Worm (Caenorhabditis elegans) whole organism, mixed stage, embryonic: ENCODE results near the gene Y37D8A.16.

Source experiments
- M03D4.4 ChIP-seq: sonication (generic microtip); optimal IDR thresholded peaks from 2 replicates; lab custom pipeline; 2017; ENCODE audit warnings: mild to moderate bottlenecking, missing genetic modification characterization, missing compliant biosample characterization
- bed-3 ChIP-seq: fragments of 200-800 bp; sonication (Bioruptor generic); optimal IDR thresholded peaks from 3 replicates; lab custom pipeline; 2018; ENCODE audit warnings: mild to moderate bottlenecking, missing genetic modification characterization, moderate library complexity, missing compliant biosample characterization
- blmp-1 ChIP-seq: fragments of 150-350 bp; optimal IDR thresholded peaks from 2 replicates; lab custom pipeline; 2014; ENCODE audit warnings: missing biosample characterization, missing genetic modification characterization
- ceh-39 ChIP-seq: fragments of 150-350 bp; optimal IDR thresholded peaks from 2 replicates; lab custom pipeline; 2014; ENCODE audit warnings: missing biosample characterization, missing genetic modification characterization
- ceh-43 ChIP-seq: fragments of 200-800 bp; sonication (Bioruptor generic); optimal IDR thresholded peaks from 2 replicates; lab custom pipeline; 2018; ENCODE audit warnings: mild to moderate bottlenecking, missing genetic modification characterization, moderate library complexity, missing compliant biosample characterization
- ceh-83 ChIP-seq: fragments of 200-800 bp; sonication (Bioruptor generic); optimal IDR thresholded peaks from 2 replicates; lab custom pipeline; 2018; ENCODE audit warnings: mild to moderate bottlenecking, missing genetic modification characterization, missing compliant biosample characterization
- ces-1 ChIP-seq: fragments of 150-350 bp; optimal IDR thresholded peaks from 2 replicates; lab custom pipeline; 2014; ENCODE audit warnings: missing biosample characterization, missing genetic modification reagents, missing genetic modification characterization
- cnd-1 ChIP-seq: fragments of 200-800 bp; sonication (Bioruptor generic); optimal IDR thresholded peaks from 2 replicates; lab custom pipeline; 2018; ENCODE audit warnings: mild to moderate bottlenecking, missing genetic modification characterization, missing compliant biosample characterization
- drap-1 ChIP-seq: fragments of 200-800 bp; sonication (Bioruptor generic); optimal IDR thresholded peaks from 3 replicates; lab custom pipeline; 2018; ENCODE audit warnings: mild to moderate bottlenecking, missing genetic modification characterization, missing compliant biosample characterization
- elt-1 ChIP-seq: sonication (generic microtip); optimal IDR thresholded peaks from 2 replicates; lab custom pipeline; 2017; ENCODE audit warnings: missing genetic modification characterization, mild to moderate bottlenecking, missing compliant biosample characterization, antibody characterized with exemption, moderate library complexity, borderline replicate concordance; ENCODE audit not compliant: insufficient read depth
- elt-3 ChIP-seq: fragments of 150-350 bp; optimal IDR thresholded peaks from 2 replicates; lab custom pipeline; 2014; ENCODE audit warnings: missing biosample characterization, missing genetic modification characterization
- flh-1 ChIP-seq: fragments of 200-800 bp; sonication (Bioruptor generic); optimal IDR thresholded peaks from 2 replicates; lab custom pipeline; 2018; ENCODE audit warnings: mild to moderate bottlenecking, missing genetic modification characterization, moderate library complexity, missing compliant biosample characterization
- hlh-1 ChIP-seq: fragments of 150-350 bp; optimal IDR thresholded peaks from 2 replicates; lab custom pipeline; 2014; ENCODE audit warnings: missing biosample characterization, missing genetic modification reagents, missing genetic modification characterization
- lin-13 ChIP-seq: fragments of 150-350 bp; optimal IDR thresholded peaks from 2 replicates; lab custom pipeline; 2014; ENCODE audit warnings: missing biosample characterization, missing genetic modification characterization
- lin-32 ChIP-seq: fragments of 200-800 bp; sonication (Bioruptor generic); optimal IDR thresholded peaks from 2 replicates; lab custom pipeline; 2018; ENCODE audit warnings: mild to moderate bottlenecking, missing genetic modification characterization, missing compliant biosample characterization
- lsy-2 ChIP-seq: fragments of 150-350 bp; optimal IDR thresholded peaks from 2 replicates; lab custom pipeline; 2014; ENCODE audit warnings: missing biosample characterization, missing genetic modification characterization
- mab-5 ChIP-seq: fragments of 150-350 bp; optimal IDR thresholded peaks from 2 replicates; lab custom pipeline; 2014; ENCODE audit warnings: missing biosample characterization, missing genetic modification characterization
- mep-1 ChIP-seq: fragments of 150-350 bp; optimal IDR thresholded peaks from 2 replicates; lab custom pipeline; 2017; ENCODE audit warnings: missing biosample characterization, missing genetic modification reagents, missing genetic modification characterization, inconsistent platforms
- mls-2 ChIP-seq: sonication (generic microtip); optimal IDR thresholded peaks from 2 replicates; lab custom pipeline; 2016; ENCODE audit warnings: mild to moderate bottlenecking, missing genetic modification characterization, moderate library complexity, missing compliant biosample characterization
- nhr-12 ChIP-seq: fragments of 150-350 bp; optimal IDR thresholded peaks from 2 replicates; lab custom pipeline; 2014; ENCODE audit warnings: missing biosample characterization, missing genetic modification characterization
- nhr-2 ChIP-seq: fragments of 150-350 bp; optimal IDR thresholded peaks from 2 replicates; lab custom pipeline; 2014; ENCODE audit warnings: missing biosample characterization, missing genetic modification characterization
- nhr-237 ChIP-seq: fragments of 150-350 bp; optimal IDR thresholded peaks from 2 replicates; lab custom pipeline; 2014; ENCODE audit warnings: missing biosample characterization, missing genetic modification characterization
- nhr-28 ChIP-seq: fragments of 150-350 bp; optimal IDR thresholded peaks from 2 replicates; lab custom pipeline; 2014; ENCODE audit warnings: missing biosample characterization, missing genetic modification characterization
- nhr-76 ChIP-seq: sonication (generic microtip); optimal IDR thresholded peaks from 2 replicates; lab custom pipeline; 2017; ENCODE audit warnings: missing biosample characterization, missing genetic modification characterization
- pha-4 ChIP-seq: fragments of 150-350 bp; optimal IDR thresholded peaks from 2 replicates; lab custom pipeline; 2018; ENCODE audit warnings: missing biosample characterization, missing genetic modification reagents, missing genetic modification characterization
- sem-2 ChIP-seq: fragments of 200-800 bp; sonication (Bioruptor generic); optimal IDR thresholded peaks from 2 replicates; lab custom pipeline; 2018; ENCODE audit warnings: mild to moderate bottlenecking, missing genetic modification characterization, missing compliant biosample characterization
- snpc-4 ChIP-seq: fragments of 150-350 bp; optimal IDR thresholded peaks from 2 replicates; lab custom pipeline; 2014; ENCODE audit warnings: missing biosample characterization, missing genetic modification characterization
- sptf-1 ChIP-seq: sonication (generic microtip); optimal IDR thresholded peaks from 2 replicates; lab custom pipeline; 2017; ENCODE audit warnings: mild to moderate bottlenecking, missing genetic modification characterization, moderate library complexity, missing compliant biosample characterization
- tbx-8 ChIP-seq: fragments of 200-800 bp; sonication (Bioruptor generic); optimal IDR thresholded peaks from 2 replicates; lab custom pipeline; 2018; ENCODE audit warnings: mild to moderate bottlenecking, missing genetic modification characterization, moderate library complexity, missing compliant biosample characterization
- unc-39 ChIP-seq: fragments of 150-350 bp; optimal IDR thresholded peaks from 2 replicates; lab custom pipeline; 2014; ENCODE audit warnings: missing biosample characterization, missing genetic modification characterization
- unc-62 ChIP-seq: fragments of 150-350 bp; optimal IDR thresholded peaks from 2 replicates; lab custom pipeline; 2014; ENCODE audit warnings: missing biosample characterization, missing genetic modification reagents, missing genetic modification characterization

Y37D8A.16 gene

DNA sequence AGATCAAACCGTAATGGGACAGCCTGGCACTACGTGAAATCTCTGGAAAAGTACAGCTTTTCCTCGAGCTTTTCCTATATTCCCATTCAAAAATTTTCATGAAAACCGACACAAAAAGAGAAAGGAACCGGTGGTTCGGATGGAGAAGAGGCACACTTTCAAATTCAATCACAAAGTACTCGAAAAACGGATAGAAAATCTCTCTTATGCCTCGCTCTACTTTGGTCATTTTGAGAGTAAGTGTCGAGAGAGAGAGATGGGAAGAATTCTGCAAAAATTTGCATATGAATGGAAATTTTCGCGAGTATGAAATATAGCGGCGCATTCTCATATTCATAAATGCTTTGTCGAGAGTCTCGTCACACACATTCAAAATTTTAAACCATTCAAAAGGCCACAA, 25.7 kb downstream of the Y37D8A.16 start:
- no peak for TF ChIP-seq nhr-76
- TF ChIP-seq hlh-1 (tag; lab: Kevin White, UChicago) = no peak
- TF ChIP-seq unc-62 (GFP tag; lab: Kevin White, UChicago) = no peak
- TF ChIP-seq mab-5 (tag; lab: Kevin White, UChicago) = no peak
- TF ChIP-seq drap-1 (GFP tag; lab: Kevin White, UChicago) = no peak
- no peak for TF ChIP-seq mep-1 (tag; lab: Kevin White, UChicago)
- no peak for TF ChIP-seq elt-1 (tag; lab: Kevin White, UChicago)
- TF ChIP-seq ces-1 = peak; percentile 81

DNA sequence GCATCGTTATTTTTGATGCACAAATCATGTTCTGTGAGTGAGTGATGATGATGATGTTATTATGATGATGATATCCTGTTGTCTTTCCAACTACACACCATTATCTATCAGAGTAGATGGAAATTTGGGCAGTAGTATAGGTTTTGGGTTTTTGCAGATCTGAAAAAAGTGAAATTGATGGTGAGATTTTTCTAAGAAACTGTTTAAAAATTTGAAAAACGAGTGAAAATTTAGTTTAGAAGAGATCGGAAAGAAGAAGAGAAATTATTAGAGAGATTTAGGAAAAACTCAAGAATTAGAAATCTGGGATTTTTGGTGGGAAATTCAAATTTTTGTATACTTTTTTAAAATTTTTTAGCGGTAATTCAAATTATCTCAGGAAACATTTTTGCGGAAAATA, 26.9 kb downstream of the Y37D8A.16 start, which contains the start of the genes Y37D8A.29 and unc-71:
Gene Y37D8A.29 (minus strand): TSS at position 101 of the 400 bp plus-strand sequence.
Gene unc-71 (minus strand): TSS at position 159 of the 400 bp plus-strand sequence.
- TF ChIP-seq nhr-12 (tag; lab: Kevin White, UChicago) (no peak), mls-2 (tag; lab: Kevin White, UChicago) (no peak), nhr-28 (tag; lab: Kevin White, UChicago) (no peak), lsy-2 (tag; lab: Kevin White, UChicago) (no peak)
- TF ChIP-seq, all 35 proteins: peak for 0

DNA sequence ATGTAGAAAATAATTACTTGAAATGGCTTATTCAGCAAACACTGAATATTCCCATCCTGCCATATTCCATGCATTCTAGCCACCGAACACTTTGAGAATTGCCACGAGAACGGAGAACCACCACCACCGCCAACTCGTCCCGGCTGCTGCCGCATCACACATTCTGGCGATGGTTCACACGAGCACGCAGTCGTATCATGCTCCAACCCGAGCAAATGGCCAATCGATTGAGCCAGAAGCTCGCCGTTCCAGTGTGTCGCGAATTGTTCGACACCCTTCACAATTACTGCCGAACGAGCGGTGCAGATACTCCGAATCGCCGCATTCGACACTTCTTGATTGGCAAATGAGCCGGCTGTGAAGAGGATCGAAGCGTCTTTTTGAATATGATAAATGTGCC, 33.3 kb downstream of the Y37D8A.16 start:
- TF ChIP-seq ces-1 = no peak
- TF ChIP-seq M03D4.4 (tag; lab: Kevin White, UChicago) = no peak
- no peak for TF ChIP-seq bed-3 (GFP tag; lab: Kevin White, UChicago)
- no peak for TF ChIP-seq sem-2 (GFP tag; lab: Kevin White, UChicago)
- TF ChIP-seq unc-39 (tag; lab: Kevin White, UChicago) = no peak
- TF ChIP-seq nhr-2 = no peak
- TF ChIP-seq nhr-237 (tag; lab: Kevin White, UChicago) = no peak
- no peak for TF ChIP-seq tbx-8 (GFP tag; lab: Kevin White, UChicago)
- TF ChIP-seq sptf-1 (tag; lab: Kevin White, UChicago) = no peak
- no peak for TF ChIP-seq elt-3 (tag; lab: Kevin White, UChicago)

DNA sequence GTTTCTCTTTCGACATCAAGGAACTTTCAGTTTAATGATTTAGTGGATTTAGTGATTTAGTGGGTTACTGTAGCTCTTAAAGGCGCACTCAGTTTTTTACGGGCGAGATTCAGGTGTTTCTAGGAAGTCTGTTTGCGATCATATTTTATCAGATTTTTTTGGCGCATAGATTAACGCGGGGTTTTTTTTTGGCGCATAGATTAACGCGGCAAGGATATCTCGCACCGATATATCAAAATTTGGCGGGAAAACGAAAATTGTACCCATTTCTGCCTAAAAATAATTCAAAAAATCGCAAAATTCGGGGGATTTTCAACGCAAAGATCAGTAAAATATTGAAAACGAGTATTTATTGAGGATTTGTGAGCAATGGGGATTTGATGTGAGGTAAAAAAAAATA, 37.8 kb downstream of the Y37D8A.16 start:
- TF ChIP-seq unc-39 (tag; lab: Kevin White, UChicago) = no peak
- TF ChIP-seq mep-1 (tag; lab: Kevin White, UChicago) = no peak
- TF ChIP-seq sem-2 (GFP tag; lab: Kevin White, UChicago) = no peak
- no peak for TF ChIP-seq bed-3 (GFP tag; lab: Kevin White, UChicago)
- no peak for TF ChIP-seq ceh-39
- TF ChIP-seq mls-2 (tag; lab: Kevin White, UChicago) = no peak
- no peak for TF ChIP-seq nhr-237 (tag; lab: Kevin White, UChicago)
- no peak for TF ChIP-seq lin-13 (tag; lab: Kevin White, UChicago)

DNA sequence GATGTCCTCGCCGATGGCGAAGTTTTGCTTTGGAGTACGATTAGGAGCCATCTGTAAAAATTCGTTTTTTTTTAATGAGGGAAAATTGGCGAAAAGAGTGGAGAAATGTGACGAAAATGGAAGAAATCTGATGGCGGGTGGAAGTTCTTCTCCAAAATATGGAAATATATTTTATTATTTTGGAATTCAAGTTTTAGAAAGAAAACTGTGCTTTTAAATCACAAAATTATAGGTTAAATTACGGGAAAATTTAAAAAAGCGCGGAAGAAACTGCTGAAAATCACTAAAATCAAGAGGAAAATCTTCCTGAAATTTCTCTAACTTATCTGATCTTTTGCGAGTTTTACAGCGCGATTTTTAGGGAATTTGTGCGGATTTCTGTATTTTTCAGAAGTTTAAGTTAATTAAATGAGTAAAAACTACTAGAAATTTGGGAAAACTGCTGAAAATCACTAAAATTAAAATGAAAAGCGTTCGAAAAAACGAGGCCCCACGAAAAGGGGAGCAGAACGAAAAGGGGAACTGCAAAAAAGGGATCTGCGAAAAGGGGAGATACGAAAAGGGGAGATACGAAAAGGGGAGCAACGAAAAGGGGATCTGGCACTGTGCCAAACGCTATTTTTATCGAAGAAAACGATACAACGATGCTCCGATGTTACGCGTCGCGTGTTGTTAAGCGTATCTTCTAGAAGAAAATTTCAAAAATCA, 40.8 kb downstream of the Y37D8A.16 start, which contains the start of the genes cec-7 and enu-3.5:
Gene cec-7 (minus strand): TSS at position 51 of the 708 bp plus-strand sequence.
Gene enu-3.5 (plus strand): TSS at position 670 of the 708 bp plus-strand sequence.
- no peak for TF ChIP-seq ceh-39
- no peak for TF ChIP-seq nhr-28 (tag; lab: Kevin White, UChicago)
- TF ChIP-seq unc-39 (tag; lab: Kevin White, UChicago) = no peak
- no peak for TF ChIP-seq M03D4.4 (tag; lab: Kevin White, UChicago)
- no peak for TF ChIP-seq nhr-12 (tag; lab: Kevin White, UChicago)
- no peak for TF ChIP-seq pha-4 (tag; lab: Kevin White, UChicago)
- TF ChIP-seq blmp-1 (tag; lab: Kevin White, UChicago) = no peak
- TF ChIP-seq nhr-76 = no peak
- no peak for TF ChIP-seq sem-2 (GFP tag; lab: Kevin White, UChicago)
- no peak for TF ChIP-seq bed-3 (GFP tag; lab: Kevin White, UChicago)
- TF ChIP-seq, all 35 proteins: peak for 0

DNA sequence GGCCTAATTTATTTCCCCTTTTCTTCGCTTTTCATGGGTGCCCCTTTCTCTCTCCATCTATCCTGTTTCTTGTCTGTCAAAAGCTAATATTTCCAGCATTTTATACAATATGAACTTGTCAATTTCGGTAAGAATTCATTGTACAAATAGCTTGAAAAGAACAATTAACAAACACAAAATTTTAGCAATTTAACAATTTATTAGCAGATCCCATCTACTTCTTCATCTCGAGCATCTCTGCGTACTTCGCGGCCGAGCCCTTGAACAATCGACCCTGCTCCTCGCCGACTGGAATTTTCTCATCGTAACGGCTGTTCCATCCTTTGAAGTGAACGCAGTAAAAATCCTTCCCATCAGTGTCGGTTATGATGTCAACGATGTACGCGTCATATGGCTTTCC, 42.8 kb downstream of the Y37D8A.16 start:
- TF ChIP-seq cnd-1 (tag; lab: Kevin White, UChicago) (no peak), flh-1 (GFP tag; lab: Kevin White, UChicago) (no peak), ceh-39 (no peak), lin-32 (GFP tag; lab: Kevin White, UChicago) (no peak), snpc-4 (tag; lab: Kevin White, UChicago) (no peak), ceh-83 (GFP tag; lab: Kevin White, UChicago) (no peak), ceh-43 (GFP tag; lab: Kevin White, UChicago) (no peak)
